Worm (Caenorhabditis elegans) whole organism, mixed stage, embryonic: Measurements from ENCODE around the gene W08E12.7.

ENCODE experiments used
- M03D4.4 ChIP-seq: sonication (generic microtip); optimal IDR thresholded peaks from 2 replicates; lab custom pipeline; 2017; ENCODE audit warnings: mild to moderate bottlenecking, missing genetic modification characterization, missing compliant biosample characterization
- bed-3 ChIP-seq: fragments of 200-800 bp; sonication (Bioruptor generic); optimal IDR thresholded peaks from 3 replicates; lab custom pipeline; 2018; ENCODE audit warnings: mild to moderate bottlenecking, missing genetic modification characterization, moderate library complexity, missing compliant biosample characterization
- blmp-1 ChIP-seq: fragments of 150-350 bp; optimal IDR thresholded peaks from 2 replicates; lab custom pipeline; 2014; ENCODE audit warnings: missing biosample characterization, missing genetic modification characterization
- ceh-83 ChIP-seq: fragments of 200-800 bp; sonication (Bioruptor generic); optimal IDR thresholded peaks from 2 replicates; lab custom pipeline; 2018; ENCODE audit warnings: mild to moderate bottlenecking, missing genetic modification characterization, missing compliant biosample characterization
- ces-1 ChIP-seq: fragments of 150-350 bp; optimal IDR thresholded peaks from 2 replicates; lab custom pipeline; 2014; ENCODE audit warnings: missing biosample characterization, missing genetic modification reagents, missing genetic modification characterization
- cnd-1 ChIP-seq: fragments of 200-800 bp; sonication (Bioruptor generic); optimal IDR thresholded peaks from 2 replicates; lab custom pipeline; 2018; ENCODE audit warnings: mild to moderate bottlenecking, missing genetic modification characterization, missing compliant biosample characterization
- drap-1 ChIP-seq: fragments of 200-800 bp; sonication (Bioruptor generic); optimal IDR thresholded peaks from 3 replicates; lab custom pipeline; 2018; ENCODE audit warnings: mild to moderate bottlenecking, missing genetic modification characterization, missing compliant biosample characterization
- elt-1 ChIP-seq: sonication (generic microtip); optimal IDR thresholded peaks from 2 replicates; lab custom pipeline; 2017; ENCODE audit warnings: missing genetic modification characterization, mild to moderate bottlenecking, missing compliant biosample characterization, antibody characterized with exemption, moderate library complexity, borderline replicate concordance; ENCODE audit not compliant: insufficient read depth
- elt-3 ChIP-seq: fragments of 150-350 bp; optimal IDR thresholded peaks from 2 replicates; lab custom pipeline; 2014; ENCODE audit warnings: missing biosample characterization, missing genetic modification characterization
- flh-1 ChIP-seq: fragments of 200-800 bp; sonication (Bioruptor generic); optimal IDR thresholded peaks from 2 replicates; lab custom pipeline; 2018; ENCODE audit warnings: mild to moderate bottlenecking, missing genetic modification characterization, moderate library complexity, missing compliant biosample characterization
- ham-2 ChIP-seq: fragments of 200-800 bp; sonication (Bioruptor generic); optimal IDR thresholded peaks from 2 replicates; lab custom pipeline; 2018; ENCODE audit warnings: mild to moderate bottlenecking, missing genetic modification characterization, missing compliant biosample characterization
- lin-13 ChIP-seq: fragments of 150-350 bp; optimal IDR thresholded peaks from 2 replicates; lab custom pipeline; 2014; ENCODE audit warnings: missing biosample characterization, missing genetic modification characterization
- lin-32 ChIP-seq: fragments of 200-800 bp; sonication (Bioruptor generic); optimal IDR thresholded peaks from 2 replicates; lab custom pipeline; 2018; ENCODE audit warnings: mild to moderate bottlenecking, missing genetic modification characterization, missing compliant biosample characterization
- mab-5 ChIP-seq: fragments of 150-350 bp; optimal IDR thresholded peaks from 2 replicates; lab custom pipeline; 2014; ENCODE audit warnings: missing biosample characterization, missing genetic modification characterization
- mep-1 ChIP-seq: fragments of 150-350 bp; optimal IDR thresholded peaks from 2 replicates; lab custom pipeline; 2017; ENCODE audit warnings: missing biosample characterization, missing genetic modification reagents, missing genetic modification characterization, inconsistent platforms
- mls-2 ChIP-seq: sonication (generic microtip); optimal IDR thresholded peaks from 2 replicates; lab custom pipeline; 2016; ENCODE audit warnings: mild to moderate bottlenecking, missing genetic modification characterization, moderate library complexity, missing compliant biosample characterization
- nhr-12 ChIP-seq: fragments of 150-350 bp; optimal IDR thresholded peaks from 2 replicates; lab custom pipeline; 2014; ENCODE audit warnings: missing biosample characterization, missing genetic modification characterization
- nhr-2 ChIP-seq: fragments of 150-350 bp; optimal IDR thresholded peaks from 2 replicates; lab custom pipeline; 2014; ENCODE audit warnings: missing biosample characterization, missing genetic modification characterization
- nhr-237 ChIP-seq: fragments of 150-350 bp; optimal IDR thresholded peaks from 2 replicates; lab custom pipeline; 2014; ENCODE audit warnings: missing biosample characterization, missing genetic modification characterization
- nhr-28 ChIP-seq: fragments of 150-350 bp; optimal IDR thresholded peaks from 2 replicates; lab custom pipeline; 2014; ENCODE audit warnings: missing biosample characterization, missing genetic modification characterization
- nhr-76 ChIP-seq: sonication (generic microtip); optimal IDR thresholded peaks from 2 replicates; lab custom pipeline; 2017; ENCODE audit warnings: missing biosample characterization, missing genetic modification characterization
- pha-4 ChIP-seq: fragments of 150-350 bp; optimal IDR thresholded peaks from 2 replicates; lab custom pipeline; 2018; ENCODE audit warnings: missing biosample characterization, missing genetic modification reagents, missing genetic modification characterization
- sem-2 ChIP-seq: fragments of 200-800 bp; sonication (Bioruptor generic); optimal IDR thresholded peaks from 2 replicates; lab custom pipeline; 2018; ENCODE audit warnings: mild to moderate bottlenecking, missing genetic modification characterization, missing compliant biosample characterization
- sptf-1 ChIP-seq: sonication (generic microtip); optimal IDR thresholded peaks from 2 replicates; lab custom pipeline; 2017; ENCODE audit warnings: mild to moderate bottlenecking, missing genetic modification characterization, moderate library complexity, missing compliant biosample characterization
- tbx-8 ChIP-seq: fragments of 200-800 bp; sonication (Bioruptor generic); optimal IDR thresholded peaks from 2 replicates; lab custom pipeline; 2018; ENCODE audit warnings: mild to moderate bottlenecking, missing genetic modification characterization, moderate library complexity, missing compliant biosample characterization
- unc-120 ChIP-seq: sonication (generic microtip); optimal IDR thresholded peaks from 2 replicates; lab custom pipeline; 2017; ENCODE audit warnings: missing genetic modification characterization, missing compliant biosample characterization; ENCODE audit not compliant: poor library complexity, severe bottlenecking
- unc-39 ChIP-seq: fragments of 150-350 bp; optimal IDR thresholded peaks from 2 replicates; lab custom pipeline; 2014; ENCODE audit warnings: missing biosample characterization, missing genetic modification characterization
- unc-62 ChIP-seq: fragments of 150-350 bp; optimal IDR thresholded peaks from 2 replicates; lab custom pipeline; 2014; ENCODE audit warnings: missing biosample characterization, missing genetic modification reagents, missing genetic modification characterization
- zip-8 ChIP-seq: fragments of 150-350 bp; optimal IDR thresholded peaks from 2 replicates; lab custom pipeline; 2014; ENCODE audit warnings: missing biosample characterization, missing genetic modification characterization
- ztf-11 ChIP-seq: fragments of 150-350 bp; optimal IDR thresholded peaks from 2 replicates; lab custom pipeline; 2014; ENCODE audit warnings: missing biosample characterization, missing genetic modification characterization

Gene W08E12.7

ce11 chrIV:3261761-3262160, 33.2 kb upstream of the W08E12.7 start:
- TF ChIP-seq mab-5 (tag; lab: Kevin White, UChicago): no peak
- no peak for TF ChIP-seq tbx-8 (GFP tag; lab: Kevin White, UChicago)
- no peak for TF ChIP-seq drap-1
- TF ChIP-seq sem-2 (GFP tag; lab: Kevin White, UChicago): no peak
- no peak for TF ChIP-seq lin-13 (tag; lab: Kevin White, UChicago)
- no peak for TF ChIP-seq unc-39 (tag; lab: Kevin White, UChicago)
- TF ChIP-seq elt-3 (tag; lab: Kevin White, UChicago): no peak
- TF ChIP-seq zip-8 (tag; lab: Kevin White, UChicago): no peak
- no peak for TF ChIP-seq cnd-1 (tag; lab: Kevin White, UChicago)
- TF ChIP-seq nhr-2 (tag; lab: Kevin White, UChicago): no peak
- no peak for TF ChIP-seq ceh-83
- no peak for TF ChIP-seq nhr-28
- no peak for TF ChIP-seq nhr-76
- no peak for TF ChIP-seq pha-4 (tag; lab: Kevin White, UChicago)
- TF ChIP-seq nhr-237 (tag; lab: Kevin White, UChicago): no peak
- no peak for TF ChIP-seq bed-3
- no peak for TF ChIP-seq sptf-1 (tag; lab: Kevin White, UChicago)
- TF ChIP-seq lin-32 (GFP tag; lab: Kevin White, UChicago): no peak
- no peak for TF ChIP-seq ces-1 (GFP tag; lab: Kevin White, UChicago)
- TF ChIP-seq M03D4.4 (tag; lab: Kevin White, UChicago): no peak
- TF ChIP-seq, all 35 proteins: peak for 0

- TF ChIP-seq mep-1 (tag; lab: Kevin White, UChicago): no peak
- TF ChIP-seq blmp-1 (tag; lab: Kevin White, UChicago): no peak
- TF ChIP-seq elt-3 (tag; lab: Kevin White, UChicago): no peak
- TF ChIP-seq elt-1 (tag; lab: Kevin White, UChicago): no peak
- TF ChIP-seq tbx-8 (GFP tag; lab: Kevin White, UChicago): no peak
- TF ChIP-seq nhr-12 (tag; lab: Kevin White, UChicago): no peak
- TF ChIP-seq ces-1 (GFP tag; lab: Kevin White, UChicago): no peak
- no peak for TF ChIP-seq ztf-11 (tag; lab: Kevin White, UChicago)
- TF ChIP-seq ham-2 (GFP tag; lab: Kevin White, UChicago): no peak
- no peak for TF ChIP-seq nhr-237 (tag; lab: Kevin White, UChicago)
- TF ChIP-seq nhr-28: no peak
- no peak for TF ChIP-seq nhr-76
- TF ChIP-seq M03D4.4 (tag; lab: Kevin White, UChicago): no peak
Observed at ce11 chrIV:3265657-3266056, 29.3 kb upstream of the W08E12.7 start, which contains the start of gene T26C12.2. Gene T26C12.2, minus strand, starts transcription at chrIV:3265757.

DNA sequence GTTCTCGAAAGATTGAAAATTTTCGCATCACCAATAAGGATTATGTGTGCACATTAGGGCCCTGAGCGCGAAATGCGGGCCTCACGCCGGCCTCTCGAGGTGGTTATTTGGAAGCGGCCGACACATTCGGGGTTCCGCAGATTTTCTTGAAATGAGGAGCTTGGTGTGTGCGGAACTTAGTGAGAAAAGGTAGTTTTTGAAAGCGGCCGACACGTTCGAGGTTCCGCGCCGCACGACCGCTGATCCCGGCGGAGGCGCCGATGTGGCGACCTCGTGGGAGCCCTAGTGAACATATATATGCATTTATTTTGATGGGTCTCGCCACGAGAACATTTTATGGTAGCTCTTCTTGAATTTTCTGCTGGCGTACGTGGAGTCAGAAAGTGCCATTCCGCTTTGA, 28.1 kb upstream of the W08E12.7 start:
- no peak for TF ChIP-seq flh-1 (GFP tag; lab: Kevin White, UChicago)
- TF ChIP-seq mab-5 (tag; lab: Kevin White, UChicago): no peak
- TF ChIP-seq lin-13 (tag; lab: Kevin White, UChicago): no peak
- TF ChIP-seq unc-120 (tag; lab: Kevin White, UChicago): no peak
- TF ChIP-seq bed-3: no peak
- TF ChIP-seq pha-4 (tag; lab: Kevin White, UChicago): no peak
- no peak for TF ChIP-seq sptf-1 (tag; lab: Kevin White, UChicago)
- TF ChIP-seq mls-2: no peak
- TF ChIP-seq elt-1 (tag; lab: Kevin White, UChicago): no peak
- TF ChIP-seq lin-32 (GFP tag; lab: Kevin White, UChicago): no peak
- no peak for TF ChIP-seq ces-1 (GFP tag; lab: Kevin White, UChicago)
- no peak for TF ChIP-seq tbx-8 (GFP tag; lab: Kevin White, UChicago)
- no peak for TF ChIP-seq M03D4.4 (tag; lab: Kevin White, UChicago)
- no peak for TF ChIP-seq unc-62 (GFP tag; lab: Kevin White, UChicago)
- TF ChIP-seq cnd-1 (tag; lab: Kevin White, UChicago): no peak
- no peak for TF ChIP-seq unc-39 (tag; lab: Kevin White, UChicago)
- no peak for TF ChIP-seq drap-1
- no peak for TF ChIP-seq mep-1 (tag; lab: Kevin White, UChicago)
- no peak for TF ChIP-seq blmp-1 (tag; lab: Kevin White, UChicago)

DNA sequence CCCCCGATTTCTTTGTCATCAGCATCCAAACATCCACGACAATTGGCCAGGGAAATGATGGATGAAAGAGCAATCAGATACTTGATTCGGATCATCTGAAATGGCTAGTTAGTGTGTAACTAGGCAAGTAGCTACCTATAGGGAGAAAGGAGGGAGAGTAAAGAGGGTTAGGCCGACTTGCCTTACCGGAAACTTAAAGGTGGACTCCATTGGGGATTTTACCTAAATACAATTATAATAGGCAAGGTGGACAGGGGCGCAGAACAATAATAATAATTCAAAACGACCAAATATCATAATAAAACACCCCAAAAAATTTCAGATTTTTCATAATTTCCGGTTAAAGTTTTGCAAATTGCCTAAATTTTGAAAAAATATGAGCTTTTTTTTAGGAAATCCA, 27.4 kb upstream of the W08E12.7 start, which contains the start of gene clec-173:
clec-173 (minus strand) TSS at position 101 of the 400 bp plus-strand sequence.
- TF ChIP-seq elt-1 (tag; lab: Kevin White, UChicago) (no peak), nhr-76 (no peak), sptf-1 (tag; lab: Kevin White, UChicago) (no peak), nhr-237 (tag; lab: Kevin White, UChicago) (no peak), bed-3 (no peak), ztf-11 (tag; lab: Kevin White, UChicago) (no peak), lin-13 (tag; lab: Kevin White, UChicago) (no peak), cnd-1 (tag; lab: Kevin White, UChicago) (no peak)
